Fruit fly (Drosophila melanogaster) S2 (cell line): ENCODE results near the gene Sidpn.

ENCODE experiments used
- CG8478 ChIP-seq: fragments of >200 bp; optimal IDR thresholded peaks from 2 replicates; lab custom pipeline; 2018
- CTCF ChIP-seq, 2 experiments: fragments of >200 bp; optimal IDR thresholded peaks; 2 replicates each; lab custom pipeline; 2018

- no peak for TF ChIP-seq CTCF (optimal IDR thresholded peaks at IDR 0.05; lab: Kevin White, UChicago)
- no peak for TF ChIP-seq CG8478
Observed at dm6 chr2L:19014881-19015366, 12.6 kb upstream of the Sidpn start.
